Worm (Caenorhabditis elegans) whole organism, L1 larva: ENCODE results near the gene tkt-1.

Experiments used
- ceh-82 ChIP-seq, 3 experiments: fragments of 150-350 bp in 1 of 3; sonication (generic microtip) in 2 of 3; optimal IDR thresholded peaks; 2 replicates each; lab custom pipeline; 2014 to 2017; ENCODE audit warnings: missing biosample characterization in 3 of 3, missing genetic modification characterization in 3 of 3
- elt-2 ChIP-seq: sonication (generic microtip); optimal IDR thresholded peaks from 2 replicates; lab custom pipeline; 2016; ENCODE audit warnings: missing genetic modification characterization, mild to moderate bottlenecking, inconsistent platforms, missing compliant biosample characterization, missing genetic modification reagents
- elt-3 ChIP-seq, 6 experiments: fragments of 150-350 bp in 1 of 6; sonication (generic microtip); optimal IDR thresholded peaks; 2 replicates each; lab custom pipeline; 2017 to 2018; ENCODE audit warnings: missing biosample characterization in 6 of 6, missing genetic modification characterization in 6 of 6, inconsistent platforms in 1 of 6
- isw-1 ChIP-seq: fragments of 200-800 bp; sonication (Bioruptor generic); IDR thresholded peaks from 2 replicates; pipeline ENCODE4 v1.3.6; 2022; ENCODE audit warnings: missing genetic modification characterization, missing compliant biosample characterization
- jun-1 ChIP-seq: fragments of 150-350 bp; optimal IDR thresholded peaks from 2 replicates; lab custom pipeline; 2014; ENCODE audit warnings: missing biosample characterization, missing genetic modification reagents, missing genetic modification characterization
- nhr-28 ChIP-seq: fragments of 150-350 bp; optimal IDR thresholded peaks from 2 replicates; lab custom pipeline; 2014; ENCODE audit warnings: missing biosample characterization, missing genetic modification characterization
- pqm-1 ChIP-seq: sonication (generic microtip); optimal IDR thresholded peaks from 3 replicates; lab custom pipeline; 2017; ENCODE audit warnings: missing biosample characterization, missing genetic modification characterization
- unc-130 ChIP-seq: fragments of 150-350 bp; optimal IDR thresholded peaks from 2 replicates; lab custom pipeline; 2017; ENCODE audit warnings: missing biosample characterization, missing genetic modification characterization, inconsistent platforms
- unc-62 ChIP-seq: fragments of 150-350 bp; optimal IDR thresholded peaks from 2 replicates; lab custom pipeline; 2014; ENCODE audit warnings: missing biosample characterization, missing genetic modification reagents, missing genetic modification characterization

ce11 chrIV:10215393-10215792 is 28.0 kb upstream of the tkt-1 start:
- TF ChIP-seq unc-62 (no peak), ceh-82 (tag; optimal IDR thresholded peaks at IDR 0.05; lab: Kevin White, UChicago) (no peak), jun-1 (tag; lab: Kevin White, UChicago) (no peak), pqm-1 (tag; lab: Kevin White, UChicago) (no peak), elt-3 (tag; optimal IDR thresholded peaks at IDR 0.05; lab: Kevin White, UChicago) (no peak), elt-2 (tag; lab: Kevin White, UChicago) (no peak), unc-130 (no peak), nhr-28 (tag; lab: Kevin White, UChicago) (no peak), isw-1 (GFP tag; lab: Robert Waterston, UW) (no peak)
